Fruit fly (Drosophila melanogaster) whole organism, pupa: ENCODE data around the gene CG32473.

Source experiments
- CG10348 ChIP-seq: fragments of 200-800 bp; sonication (Bioruptor generic); IDR thresholded peaks from 2 replicates; pipeline ENCODE4 v1.3.6; 2022; ENCODE audit warnings: missing biosample characterization, missing genetic modification characterization
- CG8159 ChIP-seq: fragments of 200-800 bp; sonication (Bioruptor generic); optimal IDR thresholded peaks from 3 replicates; lab custom pipeline; 2018; ENCODE audit warnings: missing biosample characterization, mild to moderate bottlenecking, missing genetic modification characterization, moderate library complexity
- EcR ChIP-seq: fragments of 200-800 bp; sonication (Bioruptor generic); optimal IDR thresholded peaks from 3 replicates; lab custom pipeline; 2019; ENCODE audit warnings: missing biosample characterization, missing genetic modification characterization, mild to moderate bottlenecking, moderate library complexity, missing genetic modification reagents
- gl ChIP-seq: fragments of 200-800 bp; sonication (Bioruptor generic); optimal IDR thresholded peaks from 2 replicates; lab custom pipeline; 2018; ENCODE audit warnings: missing biosample characterization, mild to moderate bottlenecking, missing genetic modification characterization

dm6 chr3R:13302348-13302747 lies at the start of gene CG32473:
- TF ChIP-seq EcR (GFP tag; lab: Kevin White, UChicago), result no peak
- TF ChIP-seq CG10348 (GFP tag; lab: Robert Waterston, UW), result no peak
- no peak for TF ChIP-seq gl (tag; lab: Kevin White, UChicago)
- TF ChIP-seq CG8159, result no peak
